Worm (Caenorhabditis elegans) whole organism, L3 larva: ENCODE data around the gene C02E7.8.

Source experiments
- R02D3.7 ChIP-seq: fragments of 150-350 bp; optimal IDR thresholded peaks from 2 replicates; lab custom pipeline; 2014; ENCODE audit warnings: missing biosample characterization, missing genetic modification characterization
- ZK546.5 ChIP-seq: sonication (generic microtip); optimal IDR thresholded peaks from 2 replicates; lab custom pipeline; 2017; ENCODE audit warnings: missing biosample characterization, missing genetic modification characterization
- aly-2 ChIP-seq: fragments of 150-350 bp; optimal IDR thresholded peaks from 2 replicates; lab custom pipeline; 2014; ENCODE audit warnings: missing biosample characterization, missing genetic modification characterization
- ceh-16 ChIP-seq: sonication (generic microtip); optimal IDR thresholded peaks from 2 replicates; lab custom pipeline; 2017; ENCODE audit warnings: missing biosample characterization, missing genetic modification characterization
- ceh-28 ChIP-seq: fragments of 150-350 bp; optimal IDR thresholded peaks from 2 replicates; lab custom pipeline; 2014; ENCODE audit warnings: missing biosample characterization, missing genetic modification reagents, missing genetic modification characterization
- ceh-82 ChIP-seq: fragments of 150-350 bp; optimal IDR thresholded peaks from 2 replicates; lab custom pipeline; 2014; ENCODE audit warnings: missing biosample characterization, missing genetic modification characterization
- ceh-9 ChIP-seq: sonication (generic microtip); optimal IDR thresholded peaks from 2 replicates; lab custom pipeline; 2018; ENCODE audit warnings: missing biosample characterization, missing genetic modification characterization
- daf-12 ChIP-seq: fragments of 150-350 bp; optimal IDR thresholded peaks from 2 replicates; lab custom pipeline; 2014; ENCODE audit warnings: missing biosample characterization, missing genetic modification reagents, missing genetic modification characterization
- egl-5 ChIP-seq: fragments of 150-350 bp; optimal IDR thresholded peaks from 2 replicates; lab custom pipeline; 2017; ENCODE audit warnings: missing biosample characterization, missing genetic modification reagents, missing genetic modification characterization, inconsistent platforms
- elt-3 ChIP-seq, 3 experiments: fragments of 150-350 bp in 1 of 3; sonication (generic microtip) in 2 of 3; optimal IDR thresholded peaks; 2 replicates in 2 of 3; 4 replicates in 1 of 3; lab custom pipeline; 2014 to 2017; ENCODE audit warnings: missing biosample characterization in 3 of 3, missing genetic modification characterization in 3 of 3
- eor-1 ChIP-seq, 2 experiments: fragments of 150-350 bp; optimal IDR thresholded peaks; 2 replicates each; lab custom pipeline; 2014 to 2018; ENCODE audit warnings: missing biosample characterization in 2 of 2, missing genetic modification characterization in 2 of 2
- fkh-10 ChIP-seq: sonication (generic microtip); optimal IDR thresholded peaks from 2 replicates; lab custom pipeline; 2017; ENCODE audit warnings: missing biosample characterization, missing genetic modification reagents, missing genetic modification characterization
- fkh-2 ChIP-seq: fragments of 150-350 bp; optimal IDR thresholded peaks from 2 replicates; lab custom pipeline; 2014; ENCODE audit warnings: missing biosample characterization, missing genetic modification reagents, missing genetic modification characterization
- hmg-11 ChIP-seq: sonication (generic microtip); optimal IDR thresholded peaks from 2 replicates; lab custom pipeline; 2016; ENCODE audit warnings: missing genetic modification characterization, missing compliant biosample characterization
- jun-1 ChIP-seq: fragments of 150-350 bp; optimal IDR thresholded peaks from 2 replicates; lab custom pipeline; 2014; ENCODE audit warnings: missing biosample characterization, missing genetic modification reagents, missing genetic modification characterization
- lin-15B ChIP-seq: fragments of 150-350 bp; optimal IDR thresholded peaks from 2 replicates; lab custom pipeline; 2014; ENCODE audit warnings: missing biosample characterization, missing genetic modification characterization
- lin-39 ChIP-seq: fragments of 150-350 bp; optimal IDR thresholded peaks from 2 replicates; lab custom pipeline; 2018; ENCODE audit warnings: missing biosample characterization, missing genetic modification reagents, missing genetic modification characterization
- mdl-1 ChIP-seq: fragments of 150-350 bp; optimal IDR thresholded peaks from 2 replicates; lab custom pipeline; 2014; ENCODE audit warnings: missing biosample characterization, missing genetic modification characterization
- mml-1 ChIP-seq: fragments of 150-350 bp; sonication (generic microtip); optimal IDR thresholded peaks from 3 replicates; lab custom pipeline; 2014; ENCODE audit warnings: missing biosample characterization, missing genetic modification characterization
- nhr-11 ChIP-seq: fragments of 150-350 bp; optimal IDR thresholded peaks from 2 replicates; lab custom pipeline; 2014; ENCODE audit warnings: missing biosample characterization, missing genetic modification characterization
- nhr-12 ChIP-seq: fragments of 150-350 bp; optimal IDR thresholded peaks from 2 replicates; lab custom pipeline; 2014; ENCODE audit warnings: missing biosample characterization, missing genetic modification characterization
- nhr-237 ChIP-seq: fragments of 150-350 bp; optimal IDR thresholded peaks from 2 replicates; lab custom pipeline; 2014; ENCODE audit warnings: missing biosample characterization, missing genetic modification characterization
- nhr-43 ChIP-seq: sonication (generic microtip); optimal IDR thresholded peaks from 2 replicates; lab custom pipeline; 2016; ENCODE audit warnings: mild to moderate bottlenecking, missing genetic modification characterization, missing compliant biosample characterization; ENCODE audit not compliant: poor library complexity, severe bottlenecking
- nhr-67 ChIP-seq: fragments of 150-350 bp; optimal IDR thresholded peaks from 2 replicates; lab custom pipeline; 2014; ENCODE audit warnings: missing biosample characterization, missing genetic modification characterization
- pha-4 ChIP-seq: fragments of 150-350 bp; optimal IDR thresholded peaks from 2 replicates; lab custom pipeline; 2014; ENCODE audit warnings: missing biosample characterization, missing genetic modification reagents, missing genetic modification characterization
- pqm-1 ChIP-seq: fragments of 150-350 bp; optimal IDR thresholded peaks from 2 replicates; lab custom pipeline; 2017; ENCODE audit warnings: missing biosample characterization, missing genetic modification characterization, inconsistent platforms
- skn-1 ChIP-seq: fragments of 150-350 bp; optimal IDR thresholded peaks from 2 replicates; lab custom pipeline; 2014; ENCODE audit warnings: missing biosample characterization, missing genetic modification characterization
- snpc-4 ChIP-seq: fragments of 150-350 bp; optimal IDR thresholded peaks from 2 replicates; lab custom pipeline; 2014; ENCODE audit warnings: missing biosample characterization, missing genetic modification characterization
- tbx-2 ChIP-seq: sonication (generic microtip); optimal IDR thresholded peaks from 2 replicates; lab custom pipeline; 2016; ENCODE audit warnings: mild to moderate bottlenecking, missing genetic modification characterization, missing compliant biosample characterization
- unc-39 ChIP-seq: sonication (generic microtip); optimal IDR thresholded peaks from 4 replicates; lab custom pipeline; 2017; ENCODE audit warnings: missing biosample characterization, missing genetic modification characterization
- unc-62 ChIP-seq: fragments of 150-350 bp; sonication (generic microtip); optimal IDR thresholded peaks from 4 replicates; lab custom pipeline; 2014; ENCODE audit warnings: missing biosample characterization, missing genetic modification reagents, missing genetic modification characterization
- zag-1 ChIP-seq: fragments of 150-350 bp; optimal IDR thresholded peaks from 2 replicates; lab custom pipeline; 2014; ENCODE audit warnings: missing biosample characterization, missing genetic modification characterization
- ztf-4 ChIP-seq: fragments of 150-350 bp; optimal IDR thresholded peaks from 2 replicates; lab custom pipeline; 2014; ENCODE audit warnings: missing biosample characterization, missing genetic modification characterization

The C02E7.8 gene

ce11 chrV:4885372-4885771 is 35.2 kb downstream of the C02E7.8 start, which contains the start of gene T19H12.3:
Gene T19H12.3 (plus strand): TSS chrV:4885672.
- no peak for TF ChIP-seq ZK546.5 (tag; lab: Kevin White, UChicago)
- TF ChIP-seq pha-4 (tag; lab: Kevin White, UChicago): no peak
- TF ChIP-seq aly-2 (tag; lab: Kevin White, UChicago): no peak
- TF ChIP-seq fkh-10 (GFP tag; lab: Kevin White, UChicago): no peak
- TF ChIP-seq, all 47 proteins: peak for 0

- TF ChIP-seq daf-12 (tag; lab: Kevin White, UChicago) (no peak), lin-15B (tag; lab: Kevin White, UChicago) (no peak), egl-5 (tag; lab: Kevin White, UChicago) (no peak), jun-1 (no peak), elt-3 (tag; optimal IDR thresholded peaks at IDR 0.05; lab: Kevin White, UChicago) (no peak), ZK546.5 (tag; lab: Kevin White, UChicago) (no peak), ceh-16 (no peak), eor-1 (tag; optimal IDR thresholded peaks at IDR 0.05; lab: Kevin White, UChicago) (no peak), nhr-43 (tag; lab: Kevin White, UChicago) (no peak), zag-1 (tag; lab: Kevin White, UChicago) (no peak), ceh-82 (tag; lab: Kevin White, UChicago) (no peak), skn-1 (tag; lab: Kevin White, UChicago) (no peak), unc-62 (no peak), pqm-1 (no peak), R02D3.7 (tag; lab: Kevin White, UChicago) (no peak)
Measured at ce11 chrV:4884490-4884889, 36.1 kb downstream of the C02E7.8 start, which contains the start of gene T19H12.12. Gene T19H12.12 (plus strand): TSS chrV:4884790.

DNA sequence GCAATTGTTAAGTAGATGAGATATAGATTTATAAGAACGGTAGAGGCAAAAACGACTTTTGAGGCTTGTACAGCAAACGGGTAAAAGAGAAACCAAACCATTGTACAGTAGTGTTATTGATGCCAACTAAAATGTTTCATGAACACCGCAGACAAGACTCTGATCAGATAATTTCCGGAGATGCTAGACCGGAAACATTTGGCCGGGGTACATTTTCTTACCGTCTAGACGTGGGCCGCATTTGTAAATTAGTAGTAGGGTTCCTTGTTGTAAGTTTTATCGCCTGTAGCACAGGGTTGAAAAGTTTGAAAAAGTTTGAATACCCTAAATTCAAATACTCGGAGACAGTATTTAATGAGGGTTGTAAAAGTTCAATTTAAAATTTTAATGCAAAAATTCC is 39.2 kb downstream of the C02E7.8 start, which contains the start of gene str-32:
TSS of gene str-32 (minus strand) at position 101 of the 400 bp plus-strand sequence.
- TF ChIP-seq fkh-10 (GFP tag; lab: Kevin White, UChicago) (no peak), hmg-11 (tag; lab: Kevin White, UChicago) (no peak), lin-39 (tag; lab: Kevin White, UChicago) (no peak), aly-2 (tag; lab: Kevin White, UChicago) (no peak), snpc-4 (no peak), mml-1 (tag; lab: Kevin White, UChicago) (no peak), ceh-82 (tag; lab: Kevin White, UChicago) (no peak), fkh-2 (tag; lab: Kevin White, UChicago) (no peak), nhr-67 (tag; lab: Kevin White, UChicago) (no peak), mdl-1 (tag; lab: Kevin White, UChicago) (no peak), nhr-12 (tag; lab: Kevin White, UChicago) (no peak), ztf-4 (tag; lab: Kevin White, UChicago) (no peak), R02D3.7 (tag; lab: Kevin White, UChicago) (no peak), ceh-28 (no peak), ceh-16 (no peak), jun-1 (no peak)

DNA sequence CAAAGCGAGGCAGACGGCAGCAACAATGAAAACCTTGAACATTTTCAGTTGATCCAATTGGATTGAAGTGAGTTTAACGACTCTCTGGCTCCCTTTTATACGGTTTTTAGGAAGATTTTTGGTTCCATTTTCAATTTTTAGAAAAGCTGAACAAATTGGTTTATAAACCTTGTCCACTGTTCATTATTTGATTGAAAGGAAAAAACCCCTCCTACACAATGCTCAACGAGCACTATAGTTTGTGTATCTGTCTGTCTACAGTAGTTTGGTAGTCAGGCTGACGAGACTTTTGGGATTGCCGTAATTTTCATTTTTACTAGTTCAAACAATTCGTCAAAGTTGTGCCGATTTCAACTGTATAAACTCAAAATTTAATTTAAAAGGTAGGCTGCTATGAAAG is 41.3 kb downstream of the C02E7.8 start, which contains the start of gene T19H12.15:
TSS of gene T19H12.15 (minus strand) at position 101 of the 400 bp plus-strand sequence.
- TF ChIP-seq tbx-2 (no peak), ceh-9 (tag; lab: Kevin White, UChicago) (no peak), daf-12 (tag; lab: Kevin White, UChicago) (no peak), fkh-2 (tag; lab: Kevin White, UChicago) (no peak), mml-1 (tag; lab: Kevin White, UChicago) (no peak), pha-4 (tag; lab: Kevin White, UChicago) (no peak)

DNA sequence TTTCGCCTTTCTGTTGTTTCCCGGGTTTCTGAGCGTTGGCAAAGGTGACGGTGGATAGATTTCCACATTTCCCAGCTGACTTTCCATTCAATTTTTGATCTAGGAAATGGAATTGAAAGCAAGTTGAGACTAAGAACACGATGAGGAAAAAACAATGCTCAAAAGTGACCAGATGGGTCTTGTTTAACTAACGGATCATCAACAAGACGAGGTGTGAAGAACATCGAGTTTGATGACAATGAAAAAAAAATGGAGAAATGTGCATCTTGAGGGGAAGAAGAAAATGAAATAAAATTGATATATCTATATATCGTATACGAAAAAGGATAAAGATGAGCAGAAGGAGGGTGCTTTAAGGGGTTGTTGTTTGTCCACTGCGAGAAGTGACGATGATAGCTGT is 43.0 kb downstream of the C02E7.8 start, which contains the start of gene T19H12.6:
TSS of gene T19H12.6 (minus strand) at position 101 of the 400 bp plus-strand sequence.
- no peak for TF ChIP-seq unc-62
- no peak for TF ChIP-seq snpc-4
- TF ChIP-seq tbx-2: no peak
- no peak for TF ChIP-seq nhr-11 (tag; lab: Kevin White, UChicago)
- TF ChIP-seq elt-3 (tag; optimal IDR thresholded peaks at IDR 0.05; lab: Kevin White, UChicago): no peak
- no peak for TF ChIP-seq R02D3.7 (tag; lab: Kevin White, UChicago)
- TF ChIP-seq lin-39 (tag; lab: Kevin White, UChicago): no peak
- TF ChIP-seq, all 47 proteins: peak for 0

ce11 chrV:4871992-4872391 is 48.6 kb downstream of the C02E7.8 start, which contains the start of gene srd-33:
Gene srd-33 (plus strand): TSS chrV:4872292.
- TF ChIP-seq unc-39 (tag; lab: Kevin White, UChicago) (no peak), mml-1 (tag; lab: Kevin White, UChicago) (no peak), pqm-1 (no peak), mdl-1 (tag; lab: Kevin White, UChicago) (no peak), nhr-237 (tag; lab: Kevin White, UChicago) (no peak)
